Worm (Caenorhabditis elegans) whole organism, early embryonic: ENCODE data around the gene ZC455.1.

Source experiments
- B0310.2 ChIP-seq: sonication (generic microtip); optimal IDR thresholded peaks from 2 replicates; lab custom pipeline; 2016; ENCODE audit warnings: mild to moderate bottlenecking, missing genetic modification characterization, missing compliant biosample characterization
- F13C5.2 ChIP-seq: sonication (generic microtip); optimal IDR thresholded peaks from 2 replicates; lab custom pipeline; 2017; ENCODE audit warnings: mild to moderate bottlenecking, missing genetic modification characterization, inconsistent platforms, missing compliant biosample characterization
- aly-1 ChIP-seq: sonication (generic microtip); optimal IDR thresholded peaks from 2 replicates; lab custom pipeline; 2016; ENCODE audit warnings: missing genetic modification characterization, missing compliant biosample characterization
- ama-1 ChIP-seq: fragments of 150-350 bp; optimal IDR thresholded peaks from 2 replicates; lab custom pipeline; 2014
- ceh-13 ChIP-seq: fragments of 200-800 bp; sonication (Bioruptor generic); optimal IDR thresholded peaks from 2 replicates; lab custom pipeline; 2018; ENCODE audit warnings: mild to moderate bottlenecking, missing genetic modification characterization, missing compliant biosample characterization
- ceh-36 ChIP-seq: sonication (generic microtip); optimal IDR thresholded peaks from 2 replicates; lab custom pipeline; 2016; ENCODE audit warnings: missing genetic modification characterization, inconsistent platforms, missing compliant biosample characterization
- ets-7 ChIP-seq: sonication (generic microtip); optimal IDR thresholded peaks from 2 replicates; lab custom pipeline; 2016; ENCODE audit warnings: missing genotype, missing genetic modification characterization, missing compliant biosample characterization
- flt-1 ChIP-seq: fragments of 200-800 bp; sonication (Bioruptor generic); IDR thresholded peaks from 2 replicates; pipeline ENCODE4 v1.3.6; 2022; ENCODE audit warnings: missing genetic modification characterization, missing compliant biosample characterization
- hmbx-1 ChIP-seq: sonication (generic microtip); optimal IDR thresholded peaks from 2 replicates; lab custom pipeline; 2016; ENCODE audit warnings: mild to moderate bottlenecking, missing genetic modification characterization, missing compliant biosample characterization
- hmg-4 ChIP-seq: fragments of 200-800 bp; sonication (Bioruptor generic); optimal IDR thresholded peaks from 2 replicates; lab custom pipeline; 2018; ENCODE audit warnings: mild to moderate bottlenecking, missing genetic modification characterization, missing compliant biosample characterization
- hnd-1 ChIP-seq: sonication (generic microtip); optimal IDR thresholded peaks from 2 replicates; lab custom pipeline; 2016; ENCODE audit warnings: missing genetic modification characterization, missing compliant biosample characterization
- pes-1 ChIP-seq: fragments of 200-800 bp; sonication (Bioruptor generic); IDR thresholded peaks from 2 replicates; pipeline ENCODE4 v1.3.6; 2022; ENCODE audit warnings: missing genetic modification reagents, missing genetic modification characterization, missing compliant biosample characterization
- scrt-1 ChIP-seq: fragments of 200-800 bp; sonication (Bioruptor generic); IDR thresholded peaks from 2 replicates; pipeline ENCODE4 v1.3.6; 2022; ENCODE audit warnings: missing genetic modification characterization, missing compliant biosample characterization
- sea-1 ChIP-seq: fragments of 200-800 bp; sonication (Bioruptor generic); conservative IDR thresholded peaks from 2 replicates; pipeline ENCODE4 v1.3.6; 2022; ENCODE audit warnings: missing genetic modification characterization, missing compliant biosample characterization
- tbx-11 ChIP-seq: fragments of 200-800 bp; sonication (Bioruptor generic); IDR thresholded peaks from 2 replicates; pipeline ENCODE4 v1.3.6; 2022; ENCODE audit warnings: missing genetic modification characterization, missing compliant biosample characterization
- tbx-37 ChIP-seq: fragments of 200-800 bp; sonication (Bioruptor generic); conservative IDR thresholded peaks from 2 replicates; pipeline ENCODE4 v1.3.6; 2022; ENCODE audit warnings: missing genetic modification reagents, missing genetic modification characterization, missing compliant biosample characterization
- tra-4 ChIP-seq: sonication (generic microtip); optimal IDR thresholded peaks from 2 replicates; lab custom pipeline; 2017; ENCODE audit warnings: missing genetic modification characterization, missing compliant biosample characterization

Gene ZC455.1

DNA sequence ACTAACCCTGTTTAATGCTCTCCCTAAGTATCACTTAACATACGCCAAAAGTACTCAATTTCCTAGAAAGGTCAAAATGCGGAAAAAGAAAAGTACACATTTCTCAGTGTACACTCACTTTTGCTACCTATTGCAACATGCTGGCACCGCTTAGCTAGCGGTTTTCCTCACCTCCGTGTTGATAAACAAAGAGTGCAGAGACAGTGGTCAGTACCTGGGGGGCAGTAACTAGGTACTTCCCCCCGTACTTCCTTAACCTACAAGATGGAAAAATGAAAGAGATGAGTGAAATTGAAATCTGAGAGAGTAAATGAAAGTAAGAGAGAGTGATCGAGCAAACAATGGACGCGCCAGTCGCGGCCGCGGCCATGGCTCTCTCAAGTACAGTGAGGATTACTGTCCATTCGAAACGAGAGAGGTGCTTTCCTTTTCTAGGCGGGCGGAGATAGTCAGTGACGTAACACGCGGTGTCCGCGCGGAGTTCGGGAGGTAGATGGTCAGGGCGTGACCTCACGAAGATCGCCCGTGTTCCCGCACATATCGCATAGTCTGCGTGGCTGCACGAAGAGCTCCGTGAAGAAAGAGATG lies 37.1 kb upstream of the ZC455.1 start, which contains the start of gene cky-1:
Gene cky-1 (plus strand): TSS at position 538 of the 588 bp plus-strand sequence.
- TF ChIP-seq tbx-11 (GFP tag; lab: Robert Waterston, UW), result no peak
- no peak for TF ChIP-seq flt-1
- TF ChIP-seq F13C5.2, result no peak
- TF ChIP-seq tra-4 (tag; lab: Kevin White, UChicago), result no peak
- no peak for TF ChIP-seq pes-1 (GFP tag; lab: Robert Waterston, UW)
- TF ChIP-seq hnd-1 (tag; lab: Kevin White, UChicago), result no peak
- TF ChIP-seq ama-1 (lab: Kevin White, UChicago), result no peak
- TF ChIP-seq scrt-1 (GFP tag; lab: Robert Waterston, UW), result no peak
- no peak for TF ChIP-seq hmg-4 (GFP tag; lab: Kevin White, UChicago)
- no peak for TF ChIP-seq B0310.2 (tag; lab: Kevin White, UChicago)
- no peak for TF ChIP-seq ceh-13 (GFP tag; lab: Kevin White, UChicago)
- TF ChIP-seq ceh-36 (tag; lab: Kevin White, UChicago), result no peak

DNA sequence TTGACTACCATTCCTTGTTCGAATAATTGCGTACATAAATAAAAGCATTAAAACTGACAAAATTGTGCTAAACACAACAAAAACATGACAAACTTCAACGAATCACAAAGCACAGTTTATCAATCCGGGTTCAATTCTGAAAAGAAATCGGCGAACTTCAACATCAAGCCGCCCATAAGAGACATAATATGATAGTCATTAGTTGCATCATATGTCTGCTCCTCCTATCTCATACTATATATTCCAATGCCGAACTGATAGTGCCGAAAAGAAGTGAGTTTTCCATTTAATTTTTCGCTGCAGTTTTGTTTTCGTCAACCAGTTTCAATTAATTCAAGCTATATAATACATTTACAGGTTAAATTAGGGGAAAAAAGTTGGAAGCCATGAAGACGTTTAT lies 31.6 kb upstream of the ZC455.1 start, which contains the start of gene hrg-7:
Gene hrg-7 (plus strand): TSS at position 358 of the 400 bp plus-strand sequence.
- no peak for TF ChIP-seq tbx-11 (GFP tag; lab: Robert Waterston, UW)
- TF ChIP-seq aly-1, result no peak
- TF ChIP-seq hmbx-1 (tag; lab: Kevin White, UChicago), result no peak
- TF ChIP-seq ceh-36 (tag; lab: Kevin White, UChicago), result no peak
- no peak for TF ChIP-seq B0310.2 (tag; lab: Kevin White, UChicago)
- no peak for TF ChIP-seq flt-1
- TF ChIP-seq tra-4 (tag; lab: Kevin White, UChicago), result no peak
- TF ChIP-seq tbx-37 (GFP tag; lab: Robert Waterston, UW), result no peak
- no peak for TF ChIP-seq ama-1 (lab: Kevin White, UChicago)
- no peak for TF ChIP-seq hnd-1 (tag; lab: Kevin White, UChicago)
- no peak for TF ChIP-seq scrt-1 (GFP tag; lab: Robert Waterston, UW)
- no peak for TF ChIP-seq ets-7 (tag; lab: Kevin White, UChicago)
- TF ChIP-seq sea-1 (GFP tag; lab: Robert Waterston, UW), result no peak
- TF ChIP-seq F13C5.2, result no peak
- no peak for TF ChIP-seq pes-1 (GFP tag; lab: Robert Waterston, UW)
- TF ChIP-seq hmg-4 (GFP tag; lab: Kevin White, UChicago), result no peak
- TF ChIP-seq ceh-13 (GFP tag; lab: Kevin White, UChicago), result no peak

ce11 chrV:12743778-12744502 lies 29.4 kb upstream of the ZC455.1 start:
- TF ChIP-seq ceh-13 (GFP tag; lab: Kevin White, UChicago) (no peak), sea-1 (GFP tag; lab: Robert Waterston, UW) (no peak), B0310.2 (tag; lab: Kevin White, UChicago) (no peak), tbx-37 (GFP tag; lab: Robert Waterston, UW) (no peak), scrt-1 (GFP tag; lab: Robert Waterston, UW) (no peak), hmbx-1 (tag; lab: Kevin White, UChicago) (no peak), F13C5.2 (no peak), aly-1 (no peak), ama-1 (lab: Kevin White, UChicago) (no peak), ets-7 (tag; lab: Kevin White, UChicago) (no peak), hmg-4 (GFP tag; lab: Kevin White, UChicago) (no peak), hnd-1 (tag; lab: Kevin White, UChicago) (no peak), pes-1 (GFP tag; lab: Robert Waterston, UW) (no peak), tbx-11 (GFP tag; lab: Robert Waterston, UW) (no peak), ceh-36 (tag; lab: Kevin White, UChicago) (no peak), tra-4 (tag; lab: Kevin White, UChicago) (no peak)

ce11 chrV:12744979-12745378 lies 28.3 kb upstream of the ZC455.1 start, which contains the start of gene C15C8.7:
C15C8.7 (minus strand) TSS chrV:12745050.
- no peak for TF ChIP-seq hmg-4 (GFP tag; lab: Kevin White, UChicago)
- no peak for TF ChIP-seq tbx-11 (GFP tag; lab: Robert Waterston, UW)
- no peak for TF ChIP-seq tra-4 (tag; lab: Kevin White, UChicago)
- no peak for TF ChIP-seq scrt-1 (GFP tag; lab: Robert Waterston, UW)

DNA sequence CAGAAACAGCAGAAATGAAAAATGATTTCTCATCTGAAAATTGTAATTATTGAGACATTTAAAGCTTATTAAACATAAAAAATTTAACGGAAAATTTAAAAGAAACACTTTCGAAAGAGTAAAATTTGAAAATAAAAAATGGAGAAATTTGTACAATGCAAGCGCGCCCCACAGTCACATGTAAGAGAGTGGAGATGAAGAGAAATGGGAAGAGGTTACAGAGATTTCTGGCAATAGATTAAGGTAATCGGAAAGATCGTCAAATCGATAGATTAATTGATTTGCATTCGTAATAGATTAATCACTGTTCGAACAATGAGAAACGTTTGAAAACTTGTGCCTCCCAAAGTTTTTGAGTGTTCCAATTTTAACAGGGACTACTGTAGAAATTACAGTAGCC lies 25.9 kb upstream of the ZC455.1 start, which contains the start of gene C15C8.4:
Gene C15C8.4 (minus strand): TSS at position 33 of the 400 bp plus-strand sequence.
- TF ChIP-seq scrt-1 (GFP tag; lab: Robert Waterston, UW) (no peak), hmg-4 (GFP tag; lab: Kevin White, UChicago) (no peak), aly-1 (no peak), tbx-11 (GFP tag; lab: Robert Waterston, UW) (no peak), F13C5.2 (no peak), B0310.2 (tag; lab: Kevin White, UChicago) (no peak), ama-1 (lab: Kevin White, UChicago) (no peak), ets-7 (tag; lab: Kevin White, UChicago) (no peak), tbx-37 (GFP tag; lab: Robert Waterston, UW) (no peak), ceh-13 (GFP tag; lab: Kevin White, UChicago) (no peak), pes-1 (GFP tag; lab: Robert Waterston, UW) (no peak), flt-1 (no peak), hnd-1 (tag; lab: Kevin White, UChicago) (no peak), tra-4 (tag; lab: Kevin White, UChicago) (no peak), hmbx-1 (tag; lab: Kevin White, UChicago) (no peak), sea-1 (GFP tag; lab: Robert Waterston, UW) (no peak), ceh-36 (tag; lab: Kevin White, UChicago) (no peak)

- TF ChIP-seq aly-1 (no peak), flt-1 (no peak), tra-4 (tag; lab: Kevin White, UChicago) (no peak), B0310.2 (tag; lab: Kevin White, UChicago) (no peak), ceh-13 (GFP tag; lab: Kevin White, UChicago) (no peak), ceh-36 (tag; lab: Kevin White, UChicago) (no peak), sea-1 (GFP tag; lab: Robert Waterston, UW) (no peak)
These were observed 25.5 kb upstream of the ZC455.1 start, which contains the start of gene C15C8.5 for ce11 chrV:12747856-12748255. C15C8.5 (plus strand) TSS chrV:12748007.
